Fruit fly (Drosophila melanogaster): ENCODE results near the gene Rala.

The Rala gene

dm6 chrX:3718592-3719267 lies 705 bp downstream of the Rala start:
- TF ChIP-seq rib (GFP tag; IDR thresholded peaks at IDR 0.05) (peak; percentile 27; the same call in 1 of the 2 replicates), Drgx (GFP tag; IDR thresholded peaks at IDR 0.05) (peak; percentile 6; the same call in 1 of the 2 replicates), CG12104 (GFP tag; optimal IDR thresholded peaks at IDR 0.05) (no peak), tll (GFP tag; optimal IDR thresholded peaks at IDR 0.05) (peak in 1 of 2 experiments; percentile 61), sd (tag; optimal IDR thresholded peaks at IDR 0.05) (peak; percentile 75), sens (GFP tag) (peak; percentile 63), lbe (GFP tag; optimal IDR thresholded peaks at IDR 0.05) (peak; percentile 2), Adf1 (GFP tag; IDR thresholded peaks at IDR 0.05) (peak; percentile 62), Trl (optimal IDR thresholded peaks at IDR 0.05) (peak; percentile 85 to 93), Trl (GFP tag; optimal IDR thresholded peaks at IDR 0.05) (peak; percentile 21), CG7786 (GFP tag; optimal IDR thresholded peaks at IDR 0.05) (no peak), MESR4 (GFP tag; optimal IDR thresholded peaks at IDR 0.05) (no peak), vvl (GFP tag; IDR thresholded peaks at IDR 0.05) (peak; percentile 39; the same call in 1 of the 2 replicates), grn (GFP tag; optimal IDR thresholded peaks at IDR 0.05) (peak; percentile 27), cg (GFP tag; optimal IDR thresholded peaks at IDR 0.05) (peak; percentile 68), Nf-YB (GFP tag; optimal IDR thresholded peaks at IDR 0.05) (no peak), NFAT (GFP tag; IDR thresholded peaks at IDR 0.05) (no peak), da (GFP tag; optimal IDR thresholded peaks at IDR 0.05) (no peak), phol (tag; optimal IDR thresholded peaks at IDR 0.05) (no peak), crol (GFP tag; IDR thresholded peaks at IDR 0.05) (peak; percentile 84), Hr78 (GFP tag; optimal IDR thresholded peaks at IDR 0.05) (peak in 1 of 2 experiments; percentile 53), kni (GFP tag; optimal IDR thresholded peaks at IDR 0.05) (peak; percentile 65), Atf6 (GFP tag; IDR thresholded peaks at IDR 0.05) (no peak), pros (GFP tag; optimal IDR thresholded peaks at IDR 0.05) (peak; percentile 40), CG15479 (GFP tag; optimal IDR thresholded peaks at IDR 0.05) (peak; percentile 84), Sry-δ (GFP tag; optimal IDR thresholded peaks at IDR 0.05) (no peak), nom (GFP tag; optimal IDR thresholded peaks at IDR 0.05) (peak; percentile 82), kay (GFP tag; optimal IDR thresholded peaks at IDR 0.05) (peak; percentile 24), chinmo (GFP tag; IDR thresholded peaks at IDR 0.05; ENCODE audit: partially characterized antibody) (peak; percentile 84), Gsc (GFP tag; IDR thresholded peaks at IDR 0.05) (no peak), gcm (GFP tag; optimal IDR thresholded peaks at IDR 0.05) (peak; percentile 86), yki (optimal IDR thresholded peaks at IDR 0.05) (peak; percentile 87), sqz (GFP tag; optimal IDR thresholded peaks at IDR 0.05) (peak; percentile 55), CG11695 (GFP tag; IDR thresholded peaks at IDR 0.05) (0 out of 3 replicates have a peak, but pooled peaks have one; percentile 24), nerfin-1 (tag; optimal IDR thresholded peaks at IDR 0.05) (peak; percentile 33)

dm6 chrX:3715616-3716015 lies 3.8 kb downstream of the Rala start:
- TF ChIP-seq CG9609 (GFP tag; optimal IDR thresholded peaks at IDR 0.05): no peak
- TF ChIP-seq Drgx (GFP tag; IDR thresholded peaks at IDR 0.05): 0 out of 2 replicates have a peak, but pooled peaks have one; percentile 13
- peak; percentile 55 for TF ChIP-seq sens (GFP tag)

dm6 chrX:3714994-3715393 lies 4.4 kb downstream of the Rala start:
- TF ChIP-seq Drgx (GFP tag; IDR thresholded peaks at IDR 0.05) (peak; percentile 27; the same call in 1 of the 2 replicates), gem (tag; optimal IDR thresholded peaks at IDR 0.05) (peak; percentile 27), CG7839 (tag; optimal IDR thresholded peaks at IDR 0.05) (peak; percentile 17), Hr51 (GFP tag; optimal IDR thresholded peaks at IDR 0.05) (peak in 1 of 2 experiments; percentile 11), CG11504 (tag; optimal IDR thresholded peaks at IDR 0.05) (peak; percentile 42), dmrt99B (tag; optimal IDR thresholded peaks at IDR 0.05) (peak; percentile 53), row (GFP tag; IDR thresholded peaks at IDR 0.05) (peak; percentile 40; the same call in 1 of the 3 replicates), Rfx (GFP tag; IDR thresholded peaks at IDR 0.05) (0 out of 2 replicates have a peak, but pooled peaks have one; percentile 17), dpn (GFP tag; optimal IDR thresholded peaks at IDR 0.05) (peak in 1 of 2 experiments; percentile 4), Sox102F (GFP tag; optimal IDR thresholded peaks at IDR 0.05) (peak; percentile 39), Med (GFP tag) (peak; percentile 67), CG15269 (tag; optimal IDR thresholded peaks at IDR 0.05) (peak; percentile 19), Hmr (GFP tag; optimal IDR thresholded peaks at IDR 0.05) (peak; percentile 16)
